Fruit fly (Drosophila melanogaster) whole organism, embryonic: ENCODE measurements around the gene CG4570.
A peak's percentile ranks its signal among the peaks of the same experiment; 100 is the strongest.

Source experiments
- BEAF-32 ChIP-seq: fragments of 200-800 bp; sonication (Bioruptor generic); optimal IDR thresholded peaks from 3 replicates; lab custom pipeline; 2017; ENCODE audit warnings: missing biosample characterization, missing genetic modification characterization, mild to moderate bottlenecking, moderate library complexity, missing genetic modification reagents
- CG10321 ChIP-seq: fragments of 200-800 bp; sonication (Bioruptor generic); IDR thresholded peaks from 2 replicates; pipeline ENCODE4 v1.3.6; 2022; ENCODE audit warnings: missing biosample characterization, missing genetic modification characterization
- CG10959 ChIP-seq: fragments of 200-800 bp; sonication (Bioruptor generic); IDR thresholded peaks from 2 replicates; pipeline ENCODE4 v1.3.6; 2022; ENCODE audit warnings: missing biosample characterization, missing genetic modification characterization
- CG12236 ChIP-seq: fragments of 200-800 bp; sonication (Bioruptor generic); optimal IDR thresholded peaks from 2 replicates; lab custom pipeline; 2016; ENCODE audit warnings: missing biosample characterization, missing genetic modification characterization
- CG12659 ChIP-seq: fragments of 200-800 bp; sonication (Bioruptor generic); optimal IDR thresholded peaks from 3 replicates; lab custom pipeline; 2017; ENCODE audit warnings: mild to moderate bottlenecking, missing biosample characterization, missing genetic modification reagents, missing genetic modification characterization
- CG14710 ChIP-seq: fragments of 200-800 bp; sonication (Bioruptor generic); optimal IDR thresholded peaks from 3 replicates; lab custom pipeline; 2019; ENCODE audit warnings: missing biosample characterization, mild to moderate bottlenecking, missing genetic modification characterization, moderate library complexity
- CG15514 ChIP-seq: fragments of 200-800 bp; sonication (Bioruptor generic); optimal IDR thresholded peaks from 3 replicates; lab custom pipeline; 2017; ENCODE audit warnings: missing biosample characterization, missing genetic modification characterization, mild to moderate bottlenecking, moderate library complexity, missing genetic modification reagents
- CG17829 ChIP-seq: fragments of 200-800 bp; optimal IDR thresholded peaks from 2 replicates; lab custom pipeline; 2019; ENCODE audit warnings: missing biosample characterization, mild to moderate bottlenecking, missing genetic modification characterization, moderate library complexity
- CG2116 ChIP-seq: fragments of 200-800 bp; sonication (Bioruptor generic); optimal IDR thresholded peaks from 3 replicates; lab custom pipeline; 2018; ENCODE audit warnings: missing biosample characterization, mild to moderate bottlenecking, missing genetic modification characterization
- CG34422 ChIP-seq: fragments of 200-800 bp; sonication (Bioruptor generic); IDR thresholded peaks from 3 replicates; pipeline ENCODE4 v1.3.6; 2022; ENCODE audit warnings: missing biosample characterization, missing genetic modification characterization
- CG4617 ChIP-seq: fragments of 200-800 bp; sonication (Bioruptor generic); optimal IDR thresholded peaks from 3 replicates; lab custom pipeline; 2016; ENCODE audit warnings: missing biosample characterization, missing genetic modification characterization, borderline replicate concordance
- CG6175 ChIP-seq: fragments of 200-800 bp; sonication (Bioruptor generic); IDR thresholded peaks from 3 replicates; pipeline ENCODE4 v1.3.6; 2022; ENCODE audit warnings: missing biosample characterization, missing genetic modification characterization
- CoRest ChIP-seq: fragments of 200-800 bp; sonication (Bioruptor generic); optimal IDR thresholded peaks from 3 replicates; lab custom pipeline; 2018; ENCODE audit warnings: missing biosample characterization, mild to moderate bottlenecking, missing genetic modification characterization, moderate library complexity
- Dp ChIP-seq: fragments of 200-800 bp; sonication (Bioruptor generic); optimal IDR thresholded peaks from 2 replicates; lab custom pipeline; 2018; ENCODE audit warnings: missing biosample characterization, mild to moderate bottlenecking, missing genetic modification characterization, moderate library complexity
- Elba2 ChIP-seq: fragments of 200-800 bp; sonication (Bioruptor generic); optimal IDR thresholded peaks from 3 replicates; lab custom pipeline; 2016; ENCODE audit warnings: missing biosample characterization, missing genetic modification characterization
- Ets97D ChIP-seq: fragments of 200-800 bp; sonication (Bioruptor generic); optimal IDR thresholded peaks from 3 replicates; lab custom pipeline; 2016; ENCODE audit warnings: missing biosample characterization, missing genetic modification characterization
- Fer1 ChIP-seq: fragments of 200-800 bp; sonication (Bioruptor generic); optimal IDR thresholded peaks from 2 replicates; lab custom pipeline; 2017; ENCODE audit warnings: missing biosample characterization, mild to moderate bottlenecking, missing genetic modification characterization
- Gsc ChIP-seq: fragments of 200-800 bp; sonication (Bioruptor generic); IDR thresholded peaks from 2 replicates; pipeline ENCODE4 v1.3.6; 2022; ENCODE audit warnings: missing biosample characterization, missing genetic modification characterization
- HmgZ ChIP-seq: fragments of 200-800 bp; sonication (Bioruptor generic); optimal IDR thresholded peaks from 2 replicates; lab custom pipeline; 2018; ENCODE audit warnings: missing biosample characterization, mild to moderate bottlenecking, missing genetic modification characterization
- Hr39 ChIP-seq: fragments of >200 bp; optimal IDR thresholded peaks from 2 replicates; lab custom pipeline; 2017
- Lhr ChIP-seq: fragments of 200-800 bp; sonication (Bioruptor generic); optimal IDR thresholded peaks from 3 replicates; lab custom pipeline; 2017; ENCODE audit warnings: mild to moderate bottlenecking, missing biosample characterization, missing genetic modification reagents, missing genetic modification characterization
- Pdp1 ChIP-seq, 2 experiments: fragments of 200-800 bp; sonication (Bioruptor generic); optimal IDR thresholded peaks; 3 replicates each; lab custom pipeline; 2016; ENCODE audit warnings: missing biosample characterization in 2 of 2, missing genetic modification characterization in 2 of 2, mild to moderate bottlenecking in 1 of 2, moderate library complexity in 1 of 2
- Scr ChIP-seq: fragments of 200-800 bp; sonication (Bioruptor generic); IDR thresholded peaks from 2 replicates; pipeline ENCODE4 v1.3.6; 2022; ENCODE audit warnings: missing biosample characterization, missing genetic modification characterization; ENCODE audit not compliant: partially characterized antibody
- Sry-δ ChIP-seq: fragments of 200-800 bp; sonication (Bioruptor generic); optimal IDR thresholded peaks from 2 replicates; lab custom pipeline; 2016; ENCODE audit warnings: missing biosample characterization, missing genetic modification characterization
- amos ChIP-seq: fragments of 200-800 bp; sonication (Bioruptor generic); IDR thresholded peaks from 2 replicates; pipeline ENCODE4 v1.3.6; 2022; ENCODE audit warnings: missing biosample characterization, missing genetic modification characterization; ENCODE audit not compliant: partially characterized antibody
- cg ChIP-seq: fragments of 200-800 bp; sonication (Bioruptor generic); optimal IDR thresholded peaks from 3 replicates; lab custom pipeline; 2019; ENCODE audit warnings: missing biosample characterization, mild to moderate bottlenecking, missing genetic modification characterization, moderate library complexity
- chm ChIP-seq: fragments of 200-800 bp; sonication (Bioruptor generic); IDR thresholded peaks from 2 replicates; pipeline ENCODE4 v1.3.6; 2022; ENCODE audit warnings: missing biosample characterization, missing genetic modification characterization
- dmrt11E ChIP-seq: fragments of 200-800 bp; sonication (Bioruptor generic); optimal IDR thresholded peaks from 3 replicates; lab custom pipeline; 2018; ENCODE audit warnings: missing biosample characterization, mild to moderate bottlenecking, missing genetic modification characterization, moderate library complexity
- dmrt99B ChIP-seq: fragments of 200-800 bp; sonication (Bioruptor generic); optimal IDR thresholded peaks from 2 replicates; lab custom pipeline; 2018; ENCODE audit warnings: missing biosample characterization, mild to moderate bottlenecking, missing genetic modification characterization, moderate library complexity
- gcm ChIP-seq: fragments of 200-800 bp; sonication (Bioruptor generic); optimal IDR thresholded peaks from 2 replicates; lab custom pipeline; 2019; ENCODE audit warnings: missing biosample characterization, mild to moderate bottlenecking, missing genetic modification characterization, moderate library complexity
- knrl ChIP-seq: fragments of 200-800 bp; sonication (Bioruptor generic); IDR thresholded peaks from 3 replicates; pipeline ENCODE4 v1.3.6; 2022; ENCODE audit warnings: missing biosample characterization, missing genetic modification characterization; ENCODE audit not compliant: partially characterized antibody
- luna ChIP-seq: fragments of 200-800 bp; sonication (Bioruptor generic); optimal IDR thresholded peaks from 2 replicates; lab custom pipeline; 2016; ENCODE audit warnings: missing biosample characterization, missing genetic modification characterization
- nmo ChIP-seq: fragments of 200-800 bp; sonication (Bioruptor generic); optimal IDR thresholded peaks from 2 replicates; lab custom pipeline; 2018; ENCODE audit warnings: missing biosample characterization, mild to moderate bottlenecking, missing genetic modification characterization, moderate library complexity
- pros ChIP-seq: fragments of 200-800 bp; sonication (Bioruptor generic); optimal IDR thresholded peaks from 3 replicates; lab custom pipeline; 2019; ENCODE audit warnings: missing biosample characterization, mild to moderate bottlenecking, missing genetic modification characterization, moderate library complexity
- row ChIP-seq: fragments of 200-800 bp; sonication (Bioruptor generic); IDR thresholded peaks from 3 replicates; pipeline ENCODE4 v1.3.6; 2022; ENCODE audit warnings: missing biosample characterization, missing genetic modification characterization
- sens ChIP-seq: fragments of 200-800 bp; sonication (Bioruptor generic); peaks from one replicate; lab custom pipeline; 2016; ENCODE audit warnings: missing biosample characterization, missing genetic modification characterization
- sqz ChIP-seq: fragments of 200-800 bp; sonication (Bioruptor generic); optimal IDR thresholded peaks from 3 replicates; lab custom pipeline; 2018; ENCODE audit warnings: missing biosample characterization, mild to moderate bottlenecking, missing genetic modification characterization
- stwl ChIP-seq: fragments of 200-800 bp; sonication (Bioruptor generic); optimal IDR thresholded peaks from 3 replicates; lab custom pipeline; 2018; ENCODE audit warnings: missing biosample characterization, mild to moderate bottlenecking, missing genetic modification characterization, moderate library complexity
- trem ChIP-seq: fragments of 200-800 bp; optimal IDR thresholded peaks from 3 replicates; lab custom pipeline; 2019; ENCODE audit warnings: missing biosample characterization, mild to moderate bottlenecking, missing genetic modification characterization, moderate library complexity
- wdn ChIP-seq: fragments of 200-800 bp; sonication (Bioruptor generic); IDR thresholded peaks from 2 replicates; pipeline ENCODE4 v1.3.6; 2022; ENCODE audit warnings: missing biosample characterization, missing genetic modification characterization

The CG4570 gene

dm6 chr3R:10854243-10854874 is 2.2 kb upstream of the CG4570 start, which contains the start of the genes CG6567 and CG4511 (continued):
- TF ChIP-seq knrl (GFP tag; lab: Robert Waterston, UW) (peak; percentile 35; the same call in 1 of the 3 replicates), cg (GFP tag; lab: Kevin White, UChicago) (peak; percentile 81), nmo (peak; percentile 36), row (GFP tag; lab: Robert Waterston, UW) (no peak), trem (tag; lab: Kevin White, UChicago) (peak; percentile 57), Sry-δ (GFP tag; lab: Kevin White, UChicago) (peak; percentile 19), pros (no peak), HmgZ (peak; percentile 12), Lhr (peak; percentile 36), luna (GFP tag; lab: Kevin White, UChicago) (no peak), chm (no peak), dmrt99B (no peak), Hr39 (lab: Kevin White, UChicago) (no peak), Gsc (no peak), gcm (GFP tag; lab: Kevin White, UChicago) (peak; percentile 8), CG2116 (GFP tag; lab: Kevin White, UChicago) (peak; percentile 7), Elba2 (GFP tag; lab: Kevin White, UChicago) (peak; percentile 77), dmrt11E (no peak), CG12236 (no peak), CoRest (tag; lab: Kevin White, UChicago) (peak; percentile 11), CG34422 (GFP tag; lab: Robert Waterston, UW) (peak; percentile 80; the same call in 1 of the 3 replicates), Pdp1 (GFP tag; optimal IDR thresholded peaks at IDR 0.05; lab: Kevin White, UChicago) (peak in 1 of 2 experiments; percentile 24), CG14710 (tag; lab: Kevin White, UChicago) (peak; percentile 31), Scr (GFP tag; lab: Robert Waterston, UW) (peak; percentile 38), sqz (no peak), Dp (peak; percentile 26), wdn (no peak), BEAF-32 (GFP tag; lab: Kevin White, UChicago) (peak; percentile 56), CG10959 (GFP tag; lab: Robert Waterston, UW) (no peak), CG17829 (tag; lab: Kevin White, UChicago) (peak; percentile 50), CG6175 (GFP tag; lab: Robert Waterston, UW) (0 out of 3 replicates have a peak, but pooled peaks have one; percentile 16), CG10321 (GFP tag; lab: Robert Waterston, UW) (no peak), sens (peak; percentile 79), CG12659 (GFP tag; lab: Kevin White, UChicago) (peak; percentile 55), CG15514 (GFP tag; lab: Kevin White, UChicago) (peak; percentile 44), CG4617 (GFP tag; lab: Kevin White, UChicago) (peak; percentile 72), Fer1 (GFP tag; lab: Kevin White, UChicago) (peak; percentile 22), amos (peak; percentile 48; the same call in 1 of the 2 replicates), stwl (tag; lab: Kevin White, UChicago) (peak; percentile 60), Ets97D (GFP tag; lab: Kevin White, UChicago) (peak; percentile 45)
